Fruit fly (Drosophila melanogaster): ENCODE measurements around the gene Ttc1.
A peak's percentile ranks its signal among the peaks of the same experiment; 100 is the strongest.

DNA sequence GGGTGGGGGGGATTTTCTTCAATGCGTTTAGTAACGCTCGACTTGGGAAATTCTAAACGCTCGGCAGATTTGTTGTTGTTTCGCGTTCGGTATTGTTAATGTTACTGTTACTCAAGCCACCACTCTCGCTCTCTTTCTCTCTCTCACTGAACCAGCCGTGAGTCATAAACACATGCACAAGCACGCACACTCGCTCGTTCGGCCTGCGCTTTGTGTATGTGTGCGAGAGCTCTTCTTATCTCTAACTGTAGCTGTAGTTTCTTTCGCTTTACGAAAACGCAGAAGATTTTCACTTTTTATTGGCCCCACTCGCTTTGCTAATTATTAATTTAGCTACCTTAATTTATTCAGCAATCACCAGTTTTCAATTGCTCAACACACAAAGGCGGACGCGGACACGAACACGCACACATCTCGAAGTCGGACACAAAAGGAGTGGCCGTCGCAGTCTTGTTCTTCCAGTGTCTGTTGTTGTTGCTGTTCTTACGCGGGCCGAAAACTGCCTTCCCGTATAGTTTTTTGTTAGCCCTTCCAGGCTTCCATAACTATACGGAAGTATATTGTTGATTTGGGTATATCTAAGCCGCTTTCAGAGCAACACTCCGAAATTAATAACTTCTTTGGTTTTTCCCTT is 10.3 kb upstream of the Ttc1 start:
- TF ChIP-seq dac (GFP tag; optimal IDR thresholded peaks at IDR 0.05) = no peak
- no peak for TF ChIP-seq Hr39 (GFP tag; optimal IDR thresholded peaks at IDR 0.05)
- TF ChIP-seq fd85E (GFP tag; optimal IDR thresholded peaks at IDR 0.05) = no peak
- no peak for TF ChIP-seq Ets96B (tag; optimal IDR thresholded peaks at IDR 0.05)
- no peak for TF ChIP-seq OdsH (GFP tag; optimal IDR thresholded peaks at IDR 0.05)
- 0 out of 2 replicates have a peak, but pooled peaks have one; percentile 26 for TF ChIP-seq CG15336 (GFP tag; IDR thresholded peaks at IDR 0.05)
- no peak for TF ChIP-seq lz (GFP tag; optimal IDR thresholded peaks at IDR 0.05)
- TF ChIP-seq Ets21C (GFP tag; optimal IDR thresholded peaks at IDR 0.05) = no peak
